Worm (Caenorhabditis elegans) whole organism, L4 larva: Measurements from ENCODE around the gene lron-7.

Experiments
- D1046.2 ChIP-seq: fragments of 200-800 bp; sonication (Bioruptor generic); IDR thresholded peaks from 2 replicates; pipeline ENCODE4 v1.3.6; 2022; ENCODE audit warnings: missing genetic modification characterization, missing compliant biosample characterization
- F10B5.3 ChIP-seq: sonication (generic microtip); optimal IDR thresholded peaks from 2 replicates; lab custom pipeline; 2016; ENCODE audit warnings: mild to moderate bottlenecking, missing genetic modification characterization, missing compliant biosample characterization
- F44E2.7 ChIP-seq: fragments of 200-800 bp; sonication (Bioruptor generic); IDR thresholded peaks from 2 replicates; pipeline ENCODE4 v2.1.2; 2022; ENCODE audit warnings: missing genetic modification characterization, missing compliant biosample characterization
- R02D3.7 ChIP-seq: fragments of 150-350 bp; sonication (generic microtip); optimal IDR thresholded peaks from 3 replicates; lab custom pipeline; 2014; ENCODE audit warnings: missing biosample characterization, missing genetic modification characterization
- T20F7.1 ChIP-seq: fragments of 200-800 bp; sonication (Bioruptor generic); optimal IDR thresholded peaks from 2 replicates; lab custom pipeline; 2018; ENCODE audit warnings: mild to moderate bottlenecking, missing genetic modification characterization, missing compliant biosample characterization
- aha-1 ChIP-seq: fragments of 150-350 bp; peaks from one replicate; lab custom pipeline; 2014; ENCODE audit warnings: missing biosample characterization, missing genetic modification characterization
- aly-2 ChIP-seq: sonication (generic microtip); optimal IDR thresholded peaks from 2 replicates; lab custom pipeline; 2018; ENCODE audit warnings: missing biosample characterization, missing genetic modification characterization
- ceh-62 ChIP-seq: sonication (generic microtip); optimal IDR thresholded peaks from 2 replicates; lab custom pipeline; 2017; ENCODE audit warnings: missing biosample characterization, missing genetic modification characterization
- ceh-82 ChIP-seq: sonication (generic microtip); optimal IDR thresholded peaks from 2 replicates; lab custom pipeline; 2017; ENCODE audit warnings: missing biosample characterization, missing genetic modification characterization
- ces-1 ChIP-seq: fragments of 150-350 bp; sonication (generic microtip); optimal IDR thresholded peaks from 4 replicates; lab custom pipeline; 2014; ENCODE audit warnings: missing biosample characterization, missing genetic modification reagents, missing genetic modification characterization
- daf-12 ChIP-seq: fragments of 150-350 bp; optimal IDR thresholded peaks from 2 replicates; lab custom pipeline; 2014; ENCODE audit warnings: missing biosample characterization, missing genetic modification reagents, missing genetic modification characterization
- daf-16 ChIP-seq, 3 experiments: sonication (generic microtip); optimal IDR thresholded peaks; 2 replicates each; lab custom pipeline; 2016 to 2017; ENCODE audit warnings: missing genetic modification characterization in 3 of 3, missing genetic modification reagents in 3 of 3, mild to moderate bottlenecking in 2 of 3, missing compliant biosample characterization in 2 of 3, missing biosample characterization in 1 of 3, moderate library complexity in 1 of 3
- daf-19 ChIP-seq: fragments of 200-800 bp; sonication (Bioruptor generic); conservative IDR thresholded peaks from 2 replicates; pipeline ENCODE4 v1.3.6; 2022; ENCODE audit warnings: missing genetic modification characterization, missing compliant biosample characterization
- dmd-6 ChIP-seq: fragments of 200-800 bp; sonication (Bioruptor generic); IDR thresholded peaks from 2 replicates; pipeline ENCODE4 v1.3.6; 2022; ENCODE audit warnings: missing genetic modification reagents, missing genetic modification characterization, missing compliant biosample characterization
- dmd-8 ChIP-seq: fragments of 200-800 bp; sonication (Bioruptor generic); IDR thresholded peaks from 2 replicates; pipeline ENCODE4 v1.3.6; 2022; ENCODE audit warnings: missing genetic modification characterization, missing compliant biosample characterization
- dmd-9 ChIP-seq: fragments of 200-800 bp; sonication (Bioruptor generic); IDR thresholded peaks from 2 replicates; pipeline ENCODE4 v1.3.6; 2022; ENCODE audit warnings: missing genetic modification reagents, missing genetic modification characterization, missing compliant biosample characterization
- duxl-1 ChIP-seq: sonication (generic microtip); optimal IDR thresholded peaks from 2 replicates; lab custom pipeline; 2016; ENCODE audit warnings: mild to moderate bottlenecking, missing genetic modification characterization, moderate library complexity, missing compliant biosample characterization; ENCODE audit not compliant: poor library complexity
- dve-1 ChIP-seq: sonication (generic microtip); optimal IDR thresholded peaks from 2 replicates; lab custom pipeline; 2017; ENCODE audit warnings: antibody characterized with exemption, mild to moderate bottlenecking, missing genetic modification characterization, missing compliant biosample characterization; ENCODE audit not compliant: insufficient read depth
- egl-43 ChIP-seq: fragments of 200-800 bp; sonication (Bioruptor generic); IDR thresholded peaks from 2 replicates; pipeline ENCODE4 v1.3.6; 2022; ENCODE audit warnings: missing genetic modification reagents, missing genetic modification characterization, missing compliant biosample characterization
- fkh-10 ChIP-seq: fragments of 150-350 bp; optimal IDR thresholded peaks from 2 replicates; lab custom pipeline; 2014; ENCODE audit warnings: missing biosample characterization, missing genetic modification reagents, missing genetic modification characterization
- hlh-11 ChIP-seq: fragments of 200-800 bp; sonication (Bioruptor generic); optimal IDR thresholded peaks from 2 replicates; lab custom pipeline; 2018; ENCODE audit warnings: mild to moderate bottlenecking, missing genetic modification characterization, missing compliant biosample characterization
- hlh-30 ChIP-seq: sonication (generic microtip); optimal IDR thresholded peaks from 2 replicates; lab custom pipeline; 2017; ENCODE audit warnings: antibody characterized with exemption, mild to moderate bottlenecking, missing genetic modification characterization, missing compliant biosample characterization; ENCODE audit not compliant: insufficient read depth
- jun-1 ChIP-seq: fragments of 150-350 bp; optimal IDR thresholded peaks from 2 replicates; lab custom pipeline; 2014; ENCODE audit warnings: missing biosample characterization, missing genetic modification reagents, missing genetic modification characterization
- lim-7 ChIP-seq: fragments of 200-800 bp; sonication (Bioruptor generic); IDR thresholded peaks from 2 replicates; pipeline ENCODE4 v1.3.6; 2022; ENCODE audit warnings: missing genetic modification characterization, missing compliant biosample characterization
- lin-1 ChIP-seq: fragments of 200-800 bp; sonication (Bioruptor generic); IDR thresholded peaks from 2 replicates; pipeline ENCODE4 v1.3.6; 2022; ENCODE audit warnings: missing genetic modification reagents, missing genetic modification characterization, missing compliant biosample characterization
- lin-13 ChIP-seq: fragments of 150-350 bp; optimal IDR thresholded peaks from 2 replicates; lab custom pipeline; 2014; ENCODE audit warnings: missing biosample characterization, missing genetic modification reagents, missing genetic modification characterization
- lin-29 ChIP-seq: fragments of 200-800 bp; sonication (Bioruptor generic); IDR thresholded peaks from 2 replicates; pipeline ENCODE4 v1.3.6; 2022; ENCODE audit warnings: missing genetic modification reagents, missing genetic modification characterization, missing compliant biosample characterization
- lir-3 ChIP-seq: sonication (generic microtip); optimal IDR thresholded peaks from 2 replicates; lab custom pipeline; 2016; ENCODE audit warnings: mild to moderate bottlenecking, missing genetic modification characterization, missing compliant biosample characterization
- mdl-1 ChIP-seq, 2 experiments: fragments of 150-350 bp in 1 of 2; sonication (generic microtip) in 1 of 2; optimal IDR thresholded peaks; 2 replicates each; lab custom pipeline; 2014 to 2017; ENCODE audit warnings: missing biosample characterization in 2 of 2, missing genetic modification characterization in 2 of 2
- mes-2 ChIP-seq: sonication (generic microtip); optimal IDR thresholded peaks from 2 replicates; lab custom pipeline; 2016; ENCODE audit warnings: missing genotype, mild to moderate bottlenecking, missing genetic modification characterization, missing compliant biosample characterization; ENCODE audit not compliant: poor library complexity, severe bottlenecking
- nhr-10 ChIP-seq: fragments of 150-350 bp; optimal IDR thresholded peaks from 2 replicates; lab custom pipeline; 2014; ENCODE audit warnings: missing biosample characterization, missing genetic modification characterization
- nhr-102 ChIP-seq: sonication (generic microtip); optimal IDR thresholded peaks from 2 replicates; lab custom pipeline; 2016; ENCODE audit warnings: mild to moderate bottlenecking, missing genetic modification characterization, moderate library complexity, missing compliant biosample characterization
- nhr-11 ChIP-seq: fragments of 150-350 bp; optimal IDR thresholded peaks from 2 replicates; lab custom pipeline; 2014; ENCODE audit warnings: missing biosample characterization, missing genetic modification characterization
- nhr-111 ChIP-seq: fragments of 200-800 bp; sonication (Bioruptor generic); optimal IDR thresholded peaks from 2 replicates; lab custom pipeline; 2018; ENCODE audit warnings: mild to moderate bottlenecking, missing genetic modification characterization, missing compliant biosample characterization
- nhr-41 ChIP-seq: fragments of 200-800 bp; sonication (Bioruptor generic); IDR thresholded peaks from 2 replicates; pipeline ENCODE4 v1.3.6; 2022; ENCODE audit warnings: missing genetic modification reagents, missing genetic modification characterization, missing compliant biosample characterization
- nhr-48 ChIP-seq: sonication (generic microtip); optimal IDR thresholded peaks from 2 replicates; lab custom pipeline; 2016; ENCODE audit warnings: mild to moderate bottlenecking, missing genetic modification characterization, missing compliant biosample characterization
- nhr-76 ChIP-seq: fragments of 150-350 bp; optimal IDR thresholded peaks from 2 replicates; lab custom pipeline; 2014; ENCODE audit warnings: missing biosample characterization, missing genetic modification characterization
- nhr-77 ChIP-seq: fragments of 150-350 bp; optimal IDR thresholded peaks from 2 replicates; lab custom pipeline; 2014; ENCODE audit warnings: missing biosample characterization, missing genetic modification characterization
- php-3 ChIP-seq: fragments of 200-800 bp; sonication (Bioruptor generic); IDR thresholded peaks from 2 replicates; pipeline ENCODE4 v1.3.6; 2022; ENCODE audit warnings: missing genetic modification reagents, missing genetic modification characterization, missing compliant biosample characterization
- pqm-1 ChIP-seq: sonication (generic microtip); optimal IDR thresholded peaks from 2 replicates; lab custom pipeline; 2017; ENCODE audit warnings: missing biosample characterization, missing genetic modification characterization
- rbr-2 ChIP-seq: sonication (generic microtip); optimal IDR thresholded peaks from 2 replicates; lab custom pipeline; 2016; ENCODE audit warnings: missing genotype, missing genetic modification characterization, missing compliant biosample characterization
- snpc-4 ChIP-seq: fragments of 150-350 bp; optimal IDR thresholded peaks from 2 replicates; lab custom pipeline; 2014; ENCODE audit warnings: missing biosample characterization, missing genetic modification characterization
- spr-3 ChIP-seq: fragments of 200-800 bp; sonication (Bioruptor generic); optimal IDR thresholded peaks from 2 replicates; lab custom pipeline; 2018; ENCODE audit warnings: mild to moderate bottlenecking, missing genetic modification characterization, missing compliant biosample characterization
- zip-2 ChIP-seq: fragments of 150-350 bp; optimal IDR thresholded peaks from 2 replicates; lab custom pipeline; 2014; ENCODE audit warnings: missing biosample characterization, missing genetic modification characterization
- ztf-11 ChIP-seq: fragments of 150-350 bp; optimal IDR thresholded peaks from 2 replicates; lab custom pipeline; 2014; ENCODE audit warnings: missing biosample characterization, missing genetic modification characterization

lron-7 gene

ce11 chrX:7256891-7257290 is 35.0 kb upstream of the lron-7 start, which contains the start of gene F46H5.5:
Gene F46H5.5 (minus strand): TSS chrX:7256991.
- TF ChIP-seq F44E2.7 (GFP tag; lab: Robert Waterston, UW) (no peak), spr-3 (GFP tag; lab: Kevin White, UChicago) (no peak), daf-12 (no peak), dmd-6 (GFP tag; lab: Robert Waterston, UW) (no peak), egl-43 (GFP tag; lab: Robert Waterston, UW) (no peak), ceh-82 (tag; lab: Kevin White, UChicago) (no peak)

- TF ChIP-seq aha-1 (tag; lab: Kevin White, UChicago) (peak; percentile 55), nhr-76 (no peak), T20F7.1 (GFP tag; lab: Kevin White, UChicago) (peak; percentile 32), dve-1 (tag; lab: Kevin White, UChicago) (peak; percentile 27), daf-16 (GFP tag; optimal IDR thresholded peaks at IDR 0.05; lab: Kevin White, UChicago) (no peak), daf-16 (tag; optimal IDR thresholded peaks at IDR 0.05; lab: Kevin White, UChicago) (peak; percentile 61), fkh-10 (no peak), snpc-4 (tag; lab: Kevin White, UChicago) (no peak), zip-2 (no peak), D1046.2 (GFP tag; lab: Robert Waterston, UW) (no peak), pqm-1 (tag; lab: Kevin White, UChicago) (peak; percentile 38), dmd-9 (GFP tag; lab: Robert Waterston, UW) (no peak), aly-2 (tag; lab: Kevin White, UChicago) (no peak), ces-1 (GFP tag; lab: Kevin White, UChicago) (no peak)
Observed at ce11 chrX:7260327-7261019, 31.5 kb upstream of the lron-7 start, which contains the start of gene lact-1. Gene lact-1 (minus strand): TSS chrX:7260377.

- TF ChIP-seq nhr-10 (tag; lab: Kevin White, UChicago): peak; percentile 61
- peak; percentile 95 for TF ChIP-seq hlh-11 (tag; lab: Kevin White, UChicago)
- TF ChIP-seq duxl-1: peak; percentile 56
- no peak for TF ChIP-seq daf-19
- TF ChIP-seq R02D3.7 (tag; lab: Kevin White, UChicago): peak; percentile 1
- TF ChIP-seq nhr-41 (GFP tag; lab: Robert Waterston, UW): peak; percentile 85
- peak; percentile 77 for TF ChIP-seq nhr-11
- TF ChIP-seq fkh-10: peak; percentile 79
- 0 out of 2 replicates have a peak, but pooled peaks have one; percentile 9 for TF ChIP-seq dmd-8 (GFP tag; lab: Robert Waterston, UW)
- no peak for TF ChIP-seq ceh-62
- no peak for TF ChIP-seq lin-1
- TF ChIP-seq ztf-11 (tag; lab: Kevin White, UChicago): no peak
- TF ChIP-seq php-3 (GFP tag; lab: Robert Waterston, UW): 0 out of 2 replicates have a peak, but pooled peaks have one; percentile 52
- TF ChIP-seq lir-3: no peak
- peak; percentile 39; the same call in 1 of the 2 replicates for TF ChIP-seq lin-29
- TF ChIP-seq mes-2 (tag; lab: Kevin White, UChicago): peak; percentile 91
- TF ChIP-seq nhr-111: no peak
- TF ChIP-seq ces-1 (GFP tag; lab: Kevin White, UChicago): peak; percentile 0
- TF ChIP-seq lin-13: peak; percentile 90
- TF ChIP-seq mdl-1 (tag; optimal IDR thresholded peaks at IDR 0.05; lab: Kevin White, UChicago): peak; percentile 19 to 76
- TF ChIP-seq lim-7 (GFP tag; lab: Robert Waterston, UW): 0 out of 2 replicates have a peak, but pooled peaks have one; percentile 56
- peak; percentile 81 for TF ChIP-seq hlh-30
- peak; percentile 96 for TF ChIP-seq rbr-2 (tag; lab: Kevin White, UChicago)
- TF ChIP-seq F44E2.7 (GFP tag; lab: Robert Waterston, UW): no peak
- peak; percentile 61 for TF ChIP-seq jun-1 (tag; lab: Kevin White, UChicago)
- peak; percentile 28 for TF ChIP-seq F10B5.3 (tag; lab: Kevin White, UChicago)
- TF ChIP-seq nhr-77 (tag; lab: Kevin White, UChicago): peak; percentile 94
- TF ChIP-seq nhr-102 (tag; lab: Kevin White, UChicago): peak; percentile 71
- TF ChIP-seq nhr-48 (tag; lab: Kevin White, UChicago): peak; percentile 84
Observed at ce11 chrX:7264591-7265306, 27.2 kb upstream of the lron-7 start.
